Worm (Caenorhabditis elegans) whole organism, young adult: ENCODE measurements around the gene ttr-19.
A peak's percentile ranks its signal among the peaks of the same experiment; 100 is the strongest.

ENCODE experiments used
- B0035.1 ChIP-seq: sonication (generic microtip); optimal IDR thresholded peaks from 2 replicates; lab custom pipeline; 2016; ENCODE audit warnings: missing genetic modification characterization, mild to moderate bottlenecking, missing compliant biosample characterization, missing genotype, missing genetic modification reagents
- D2030.7 ChIP-seq: fragments of 200-800 bp; sonication (Bioruptor generic); IDR thresholded peaks from 2 replicates; pipeline ENCODE4 v1.3.6; 2022; ENCODE audit warnings: missing genetic modification reagents, missing genetic modification characterization, missing compliant biosample characterization
- F33H1.4 ChIP-seq: fragments of 200-800 bp; sonication (Bioruptor generic); IDR thresholded peaks from 2 replicates; pipeline ENCODE4 v1.3.6; 2022; ENCODE audit warnings: missing genetic modification reagents, missing genetic modification characterization, missing compliant biosample characterization
- F55B11.4 ChIP-seq: sonication (generic microtip); optimal IDR thresholded peaks from 2 replicates; lab custom pipeline; 2016; ENCODE audit warnings: missing compliant biosample characterization, missing genetic modification characterization, borderline replicate concordance; ENCODE audit not compliant: insufficient read depth
- F57A8.1 ChIP-seq: fragments of 200-800 bp; sonication (Bioruptor generic); optimal IDR thresholded peaks from 2 replicates; lab custom pipeline; 2018; ENCODE audit warnings: mild to moderate bottlenecking, missing genetic modification characterization, moderate library complexity, missing compliant biosample characterization
- K12H6.12 ChIP-seq: fragments of 200-800 bp; sonication (Bioruptor generic); optimal IDR thresholded peaks from 2 replicates; lab custom pipeline; 2018; ENCODE audit warnings: mild to moderate bottlenecking, missing genetic modification characterization, missing compliant biosample characterization
- Y79H2A.3 ChIP-seq: fragments of 200-800 bp; sonication (Bioruptor generic); conservative IDR thresholded peaks from 2 replicates; pipeline ENCODE4 v1.3.6; 2022; ENCODE audit warnings: missing genetic modification reagents, missing genetic modification characterization, missing compliant biosample characterization
- ZK185.1 ChIP-seq: sonication (generic microtip); optimal IDR thresholded peaks from 2 replicates; lab custom pipeline; 2016; ENCODE audit warnings: mild to moderate bottlenecking, missing genetic modification characterization, missing compliant biosample characterization; ENCODE audit not compliant: poor library complexity, severe bottlenecking
- aptf-2 ChIP-seq: fragments of 200-800 bp; sonication (Bioruptor generic); conservative IDR thresholded peaks from 2 replicates; pipeline ENCODE4 v1.3.6; 2022; ENCODE audit warnings: missing genetic modification reagents, missing genetic modification characterization, missing compliant biosample characterization
- aptf-3 ChIP-seq: fragments of 200-800 bp; sonication (Bioruptor generic); IDR thresholded peaks from 2 replicates; pipeline ENCODE4 v1.3.6; 2022; ENCODE audit warnings: missing genetic modification characterization, missing compliant biosample characterization
- attf-3 ChIP-seq: fragments of 200-800 bp; sonication (Bioruptor generic); conservative IDR thresholded peaks from 2 replicates; pipeline ENCODE4 v1.3.6; 2022; ENCODE audit warnings: missing genetic modification reagents, missing genetic modification characterization, missing compliant biosample characterization
- attf-5 ChIP-seq: fragments of 200-800 bp; sonication (Bioruptor generic); optimal IDR thresholded peaks from 2 replicates; lab custom pipeline; 2018; ENCODE audit warnings: mild to moderate bottlenecking, missing genetic modification characterization, missing compliant biosample characterization
- cebp-2 ChIP-seq: fragments of 200-800 bp; sonication (Bioruptor generic); IDR thresholded peaks from 2 replicates; pipeline ENCODE4 v1.3.6; 2022; ENCODE audit warnings: missing genetic modification characterization, missing compliant biosample characterization
- ceh-40 ChIP-seq: fragments of 200-800 bp; sonication (Bioruptor generic); IDR thresholded peaks from 2 replicates; pipeline ENCODE4 v1.3.6; 2022; ENCODE audit warnings: missing genetic modification characterization, missing compliant biosample characterization
- ceh-58 ChIP-seq: fragments of 200-800 bp; sonication (Bioruptor generic); IDR thresholded peaks from 2 replicates; pipeline ENCODE4 v1.3.6; 2022; ENCODE audit warnings: missing genetic modification characterization, missing compliant biosample characterization
- ceh-91 ChIP-seq: fragments of 200-800 bp; sonication (Bioruptor generic); IDR thresholded peaks from 2 replicates; pipeline ENCODE4 v1.3.6; 2022; ENCODE audit warnings: missing genetic modification reagents, missing genetic modification characterization, missing compliant biosample characterization
- chd-7 ChIP-seq: sonication (generic microtip); optimal IDR thresholded peaks from 2 replicates; lab custom pipeline; 2016; ENCODE audit warnings: mild to moderate bottlenecking, missing genetic modification characterization, moderate library complexity, missing compliant biosample characterization
- dpl-1 ChIP-seq: fragments of 150-350 bp; optimal IDR thresholded peaks from 2 replicates; lab custom pipeline; 2014; ENCODE audit warnings: missing biosample characterization, missing genetic modification reagents, missing genetic modification characterization
- egrh-3 ChIP-seq: fragments of 200-800 bp; sonication (Bioruptor generic); IDR thresholded peaks from 2 replicates; pipeline ENCODE4 v1.3.6; 2022; ENCODE audit warnings: missing genetic modification reagents, missing genetic modification characterization, missing compliant biosample characterization
- ekl-4 ChIP-seq: fragments of 200-800 bp; sonication (Bioruptor generic); IDR thresholded peaks from 2 replicates; pipeline ENCODE4 v1.3.6; 2022; ENCODE audit warnings: missing genetic modification reagents, missing genetic modification characterization, missing compliant biosample characterization
- hlh-12 ChIP-seq: sonication (generic microtip); optimal IDR thresholded peaks from 2 replicates; lab custom pipeline; 2016; ENCODE audit warnings: missing genetic modification characterization, missing compliant biosample characterization
- hrde-1 ChIP-seq: sonication (generic microtip); optimal IDR thresholded peaks from 2 replicates; lab custom pipeline; 2016; ENCODE audit warnings: missing genetic modification characterization, mild to moderate bottlenecking, missing compliant biosample characterization, moderate library complexity, missing genotype, missing genetic modification reagents, borderline replicate concordance
- let-526 ChIP-seq: fragments of 200-800 bp; sonication (Bioruptor generic); IDR thresholded peaks from 2 replicates; pipeline ENCODE4 v1.3.6; 2022; ENCODE audit warnings: missing genetic modification reagents, missing genetic modification characterization, missing compliant biosample characterization
- let-607 ChIP-seq, 2 experiments: fragments of 200-800 bp in 1 of 2; sonication (Bioruptor generic) in 1 of 2; sonication (generic microtip) in 1 of 2; optimal IDR thresholded peaks; 2 replicates each; lab custom pipeline; 2016 to 2018; ENCODE audit warnings: mild to moderate bottlenecking in 2 of 2, missing compliant biosample characterization in 2 of 2, missing genetic modification characterization in 2 of 2, moderate library complexity in 2 of 2, missing genotype in 1 of 2
- lin-40 ChIP-seq: sonication (generic microtip); optimal IDR thresholded peaks from 2 replicates; lab custom pipeline; 2016; ENCODE audit warnings: missing genetic modification characterization, mild to moderate bottlenecking, missing compliant biosample characterization, missing genotype, missing genetic modification reagents
- lir-1 ChIP-seq: fragments of 200-800 bp; sonication (Bioruptor generic); conservative IDR thresholded peaks from 2 replicates; pipeline ENCODE4 v1.3.6; 2022; ENCODE audit warnings: missing genetic modification reagents, missing genetic modification characterization, missing compliant biosample characterization
- lsl-1 ChIP-seq: fragments of 200-800 bp; sonication (Bioruptor generic); optimal IDR thresholded peaks from 2 replicates; lab custom pipeline; 2018; ENCODE audit warnings: mild to moderate bottlenecking, missing genetic modification characterization, moderate library complexity, missing compliant biosample characterization
- madf-6 ChIP-seq: fragments of 200-800 bp; sonication (Bioruptor generic); IDR thresholded peaks from 2 replicates; pipeline ENCODE4 v1.3.6; 2022; ENCODE audit warnings: missing genetic modification reagents, missing genetic modification characterization, missing compliant biosample characterization
- mcd-1 ChIP-seq: fragments of 200-800 bp; sonication (Bioruptor generic); IDR thresholded peaks from 2 replicates; pipeline ENCODE4 v1.3.6; 2022; ENCODE audit warnings: missing genetic modification reagents, missing genetic modification characterization, missing compliant biosample characterization
- mes-4 ChIP-seq: sonication (generic microtip); optimal IDR thresholded peaks from 2 replicates; lab custom pipeline; 2016; ENCODE audit warnings: missing genotype, missing genetic modification characterization, missing compliant biosample characterization
- mxl-1 ChIP-seq: sonication (generic microtip); optimal IDR thresholded peaks from 2 replicates; lab custom pipeline; 2016; ENCODE audit warnings: missing genetic modification characterization, missing compliant biosample characterization
- nfya-1 ChIP-seq: sonication (generic microtip); optimal IDR thresholded peaks from 2 replicates; lab custom pipeline; 2017; ENCODE audit warnings: antibody characterized with exemption, missing compliant biosample characterization, missing genetic modification characterization, borderline replicate concordance; ENCODE audit not compliant: insufficient read depth
- nhr-120 ChIP-seq: fragments of 200-800 bp; sonication (Bioruptor generic); IDR thresholded peaks from 2 replicates; pipeline ENCODE4 v1.3.6; 2022; ENCODE audit warnings: missing genetic modification characterization, missing compliant biosample characterization
- nhr-27 ChIP-seq: fragments of 200-800 bp; sonication (Bioruptor generic); optimal IDR thresholded peaks from 2 replicates; lab custom pipeline; 2018; ENCODE audit warnings: mild to moderate bottlenecking, missing genetic modification characterization, moderate library complexity, missing compliant biosample characterization
- nhr-80 ChIP-seq: sonication (generic microtip); optimal IDR thresholded peaks from 2 replicates; lab custom pipeline; 2016; ENCODE audit warnings: missing genetic modification characterization, missing compliant biosample characterization
- pbrm-1 ChIP-seq: fragments of 200-800 bp; sonication (Bioruptor generic); IDR thresholded peaks from 2 replicates; pipeline ENCODE4 v1.3.6; 2022; ENCODE audit warnings: missing genetic modification reagents, missing genetic modification characterization, missing compliant biosample characterization
- repo-1 ChIP-seq: sonication (generic microtip); optimal IDR thresholded peaks from 2 replicates; lab custom pipeline; 2017; ENCODE audit warnings: mild to moderate bottlenecking, missing genetic modification characterization, missing compliant biosample characterization
- rpc-1 ChIP-seq, 2 experiments: fragments of 150-350 bp in 1 of 2; sonication (generic microtip) in 1 of 2; optimal IDR thresholded peaks; 2 replicates each; lab custom pipeline; 2014 to 2018; ENCODE audit warnings: missing biosample characterization in 1 of 2, missing genetic modification characterization in 1 of 2, missing genetic modification reagents in 1 of 2, missing genotype in 1 of 2
- sdz-38 ChIP-seq: sonication (generic microtip); optimal IDR thresholded peaks from 2 replicates; lab custom pipeline; 2016; ENCODE audit warnings: missing genotype, missing genetic modification characterization, missing compliant biosample characterization
- snpc-1.1 ChIP-seq: sonication (generic microtip); optimal IDR thresholded peaks from 2 replicates; lab custom pipeline; 2017; ENCODE audit warnings: missing genetic modification characterization, mild to moderate bottlenecking, missing compliant biosample characterization, antibody characterized with exemption, moderate library complexity, missing genotype, missing genetic modification reagents; ENCODE audit not compliant: insufficient read depth
- snpc-1.3 ChIP-seq: sonication (generic microtip); optimal IDR thresholded peaks from 2 replicates; lab custom pipeline; 2017; ENCODE audit warnings: missing genetic modification characterization, mild to moderate bottlenecking, missing compliant biosample characterization, antibody characterized with exemption, moderate library complexity, missing genotype, missing genetic modification reagents; ENCODE audit not compliant: insufficient read depth
- tbp1 ChIP-seq: fragments of 200-800 bp; sonication (Bioruptor generic); optimal IDR thresholded peaks from 2 replicates; lab custom pipeline; 2018; ENCODE audit warnings: mild to moderate bottlenecking, missing genetic modification characterization, missing compliant biosample characterization
- zfh-2 ChIP-seq: fragments of 200-800 bp; sonication (Bioruptor generic); conservative IDR thresholded peaks from 2 replicates; pipeline ENCODE4 v1.3.6; 2022; ENCODE audit warnings: missing genetic modification reagents, missing genetic modification characterization, missing compliant biosample characterization
- zim-3 ChIP-seq: sonication (generic microtip); optimal IDR thresholded peaks from 2 replicates; lab custom pipeline; 2017; ENCODE audit warnings: mild to moderate bottlenecking, missing genetic modification characterization, moderate library complexity, missing compliant biosample characterization
- ztf-18 ChIP-seq: sonication (generic microtip); optimal IDR thresholded peaks from 2 replicates; lab custom pipeline; 2016; ENCODE audit warnings: missing genotype, mild to moderate bottlenecking, missing genetic modification characterization, missing compliant biosample characterization
- ztf-25 ChIP-seq: fragments of 200-800 bp; sonication (Bioruptor generic); IDR thresholded peaks from 2 replicates; pipeline ENCODE4 v1.3.6; 2022; ENCODE audit warnings: missing genetic modification reagents, missing genetic modification characterization, missing compliant biosample characterization
- ztf-28 ChIP-seq: fragments of 200-800 bp; sonication (Bioruptor generic); IDR thresholded peaks from 2 replicates; pipeline ENCODE4 v1.3.6; 2022; ENCODE audit warnings: missing genetic modification reagents, missing genetic modification characterization, missing compliant biosample characterization
- ztf-3 ChIP-seq: fragments of 200-800 bp; sonication (Bioruptor generic); optimal IDR thresholded peaks from 2 replicates; lab custom pipeline; 2018; ENCODE audit warnings: mild to moderate bottlenecking, missing genetic modification characterization, missing compliant biosample characterization

ttr-19 gene

ce11 chrV:10204863-10205338 lies 22.3 kb downstream of the ttr-19 start, which contains the start of the genes ZK856.19 and ZK856.11 (continued):
- peak; percentile 39; the same call in 1 of the 2 replicates for TF ChIP-seq mcd-1 (GFP tag; lab: Robert Waterston, UW)
- TF ChIP-seq ceh-40 (GFP tag; lab: Robert Waterston, UW) = no peak
- peak; percentile 24; the same call in 1 of the 2 replicates for TF ChIP-seq madf-6 (GFP tag; lab: Robert Waterston, UW)
- TF ChIP-seq tbp1 = peak; percentile 44
- no peak for TF ChIP-seq B0035.1 (tag; lab: Kevin White, UChicago)
- TF ChIP-seq mxl-1 (tag; lab: Kevin White, UChicago) = no peak
- peak; percentile 61 for TF ChIP-seq lin-40 (tag; lab: Kevin White, UChicago)
- peak; percentile 0 for TF ChIP-seq hrde-1 (tag; lab: Kevin White, UChicago)
- TF ChIP-seq aptf-3 (GFP tag; lab: Robert Waterston, UW) = no peak
- no peak for TF ChIP-seq let-526 (GFP tag; lab: Robert Waterston, UW)
- peak; percentile 93 for TF ChIP-seq ztf-18 (tag; lab: Kevin White, UChicago)
- TF ChIP-seq sdz-38 = no peak
- TF ChIP-seq pbrm-1 (GFP tag; lab: Robert Waterston, UW) = 0 out of 2 replicates have a peak, but pooled peaks have one; percentile 20
- TF ChIP-seq F55B11.4 (tag; lab: Kevin White, UChicago) = no peak
- no peak for TF ChIP-seq ztf-25 (GFP tag; lab: Robert Waterston, UW)
- no peak for TF ChIP-seq snpc-1.1
- no peak for TF ChIP-seq snpc-1.3 (tag; lab: Kevin White, UChicago)
- no peak for TF ChIP-seq F33H1.4 (GFP tag; lab: Robert Waterston, UW)
- TF ChIP-seq aptf-2 (GFP tag; lab: Robert Waterston, UW) = no peak
- no peak for TF ChIP-seq ztf-28 (GFP tag; lab: Robert Waterston, UW)
- no peak for TF ChIP-seq ceh-91 (GFP tag; lab: Robert Waterston, UW)
- TF ChIP-seq ekl-4 = no peak
- peak; percentile 31 for TF ChIP-seq lsl-1
- TF ChIP-seq nhr-27 (tag; lab: Kevin White, UChicago) = no peak
- no peak for TF ChIP-seq zim-3 (tag; lab: Kevin White, UChicago)
- TF ChIP-seq D2030.7 (GFP tag; lab: Robert Waterston, UW) = peak; percentile 17; the same call in 1 of the 2 replicates
- TF ChIP-seq nhr-80 = peak; percentile 11
- TF ChIP-seq let-607 (tag; optimal IDR thresholded peaks at IDR 0.05; lab: Kevin White, UChicago) = no peak
- no peak for TF ChIP-seq hlh-12 (tag; lab: Kevin White, UChicago)
- no peak for TF ChIP-seq egrh-3 (GFP tag; lab: Robert Waterston, UW)
- no peak for TF ChIP-seq attf-5 (GFP tag; lab: Kevin White, UChicago)
- TF ChIP-seq mes-4 (tag; lab: Kevin White, UChicago) = no peak
- no peak for TF ChIP-seq ceh-58 (GFP tag; lab: Robert Waterston, UW)
- no peak for TF ChIP-seq repo-1 (tag; lab: Kevin White, UChicago)
- TF ChIP-seq nhr-120 (GFP tag; lab: Robert Waterston, UW) = no peak
- no peak for TF ChIP-seq zfh-2 (GFP tag; lab: Robert Waterston, UW)
- TF ChIP-seq F57A8.1 (GFP tag; lab: Kevin White, UChicago) = no peak
- TF ChIP-seq ztf-3 (GFP tag; lab: Kevin White, UChicago) = no peak
- TF ChIP-seq cebp-2 (GFP tag; lab: Robert Waterston, UW) = no peak
- no peak for TF ChIP-seq dpl-1 (GFP tag; lab: Kevin White, UChicago)
- no peak for TF ChIP-seq lir-1 (GFP tag; lab: Robert Waterston, UW)
- TF ChIP-seq rpc-1 (optimal IDR thresholded peaks at IDR 0.05; lab: Kevin White, UChicago) = no peak
- TF ChIP-seq rpc-1 (tag; optimal IDR thresholded peaks at IDR 0.05; lab: Kevin White, UChicago) = no peak
- no peak for TF ChIP-seq nfya-1 (tag; lab: Kevin White, UChicago)
- no peak for TF ChIP-seq attf-3 (GFP tag; lab: Robert Waterston, UW)
- TF ChIP-seq chd-7 (tag; lab: Kevin White, UChicago) = no peak
- no peak for TF ChIP-seq Y79H2A.3
- TF ChIP-seq K12H6.12 (tag; lab: Kevin White, UChicago) = no peak
- TF ChIP-seq ZK185.1 (tag; lab: Kevin White, UChicago) = no peak
